1 worm cellular context compared by ENCODE assay signal in the genomic region with DNA sequence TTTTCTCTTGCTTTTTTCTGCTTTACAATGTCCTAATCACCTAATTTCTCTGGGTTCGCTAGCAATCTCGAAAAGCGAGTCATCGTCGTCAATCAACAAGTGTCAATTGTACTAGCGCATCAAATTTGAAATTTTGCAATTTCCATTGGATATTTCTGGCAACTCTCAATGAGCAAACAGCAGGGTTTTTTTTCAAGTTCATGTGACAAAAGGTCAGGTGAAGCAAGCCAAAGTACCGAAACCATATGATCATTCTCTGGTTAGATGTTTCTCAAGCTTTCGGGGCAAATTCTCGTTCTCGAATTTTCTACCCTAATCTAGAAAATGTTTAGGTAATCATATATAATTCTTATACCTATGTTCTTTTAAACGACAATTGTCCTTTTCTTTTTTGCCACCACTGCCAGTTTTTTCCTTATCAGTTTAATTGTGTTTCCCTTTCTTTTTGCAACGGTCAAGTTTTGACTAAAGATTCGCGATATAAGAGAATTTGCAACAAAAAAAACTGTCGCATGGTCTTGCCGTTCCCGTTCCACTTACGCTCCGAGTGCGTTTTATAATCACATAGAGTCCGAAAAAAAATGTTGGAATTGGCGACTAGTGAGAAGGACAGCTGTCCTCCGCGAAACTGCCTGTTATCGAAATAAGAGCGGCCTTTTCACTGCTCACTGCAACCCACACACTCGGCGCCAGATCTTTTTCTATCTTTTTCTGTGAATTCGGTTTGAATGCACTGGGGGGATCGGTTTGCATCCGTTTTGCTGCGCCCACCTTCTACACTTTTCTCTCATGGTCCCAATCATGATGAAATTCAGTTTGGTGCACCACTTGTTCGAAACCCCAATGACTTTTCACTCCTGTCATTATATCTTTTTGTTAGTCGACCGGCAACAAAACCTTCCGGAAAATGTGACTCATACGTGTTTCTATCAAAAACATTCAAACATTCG.
TF ChIP-seq lines count a peak whose summit lies in the region.

No protein-coding gene starts in this region.

TF ChIP-seq in whole organism, L1 larva, 84 proteins besides CTCF, POLR2A, EP300 and RAD21 (continued from another document):
- TF ChIP-seq dsc-1 (tag; optimal IDR thresholded peaks at IDR 0.05; lab: Kevin White, UChicago) (peak; percentile 15), nhr-71 (tag; optimal IDR thresholded peaks at IDR 0.05; lab: Kevin White, UChicago) (peak; percentile 61), mdl-1 (tag; optimal IDR thresholded peaks at IDR 0.05; lab: Kevin White, UChicago) (peak in 1 of 2 experiments; percentile 19), lin-14 (GFP tag; optimal IDR thresholded peaks at IDR 0.05; lab: Kevin White, UChicago) (peak; percentile 75), nhr-19 (GFP tag; conservative IDR thresholded peaks at IDR 0.05; lab: Robert Waterston, UW) (peak; percentile 46; the same call in 1 of the 2 replicates)
